Worm (Caenorhabditis elegans): ENCODE data around the gene Y54E2A.5.

DNA sequence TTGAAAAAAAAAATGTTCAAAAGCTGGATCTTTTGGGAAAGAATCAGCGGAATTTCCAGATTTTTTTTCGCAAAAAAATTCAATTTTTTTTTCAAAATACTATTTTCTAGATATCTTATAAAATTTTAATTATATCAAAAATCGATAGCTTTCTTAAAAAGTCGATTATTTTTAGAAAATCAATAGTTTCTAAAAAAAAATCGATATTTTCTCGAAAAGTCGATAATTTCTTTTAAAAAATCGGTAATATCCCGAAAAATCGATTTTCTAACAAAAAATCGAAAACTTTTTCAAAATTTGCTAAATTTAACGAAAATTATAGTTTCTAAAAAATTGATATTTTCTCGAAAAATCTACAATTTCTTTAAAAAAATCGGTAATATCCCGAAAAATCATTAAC is 11.2 kb upstream of the Y54E2A.5 start:
- TF ChIP-seq hnd-1 (tag; optimal IDR thresholded peaks at IDR 0.05) (no peak), F13C5.2 (tag; optimal IDR thresholded peaks at IDR 0.05) (no peak), ets-7 (tag; optimal IDR thresholded peaks at IDR 0.05) (no peak), tbx-37 (GFP tag; conservative IDR thresholded peaks at IDR 0.05) (no peak), tra-4 (tag; optimal IDR thresholded peaks at IDR 0.05) (no peak), ama-1 (optimal IDR thresholded peaks at IDR 0.05) (no peak)
